Fruit fly (Drosophila melanogaster) whole organism, embryonic: ENCODE data around the gene hyd.

Experiments
- Adf1 ChIP-seq: fragments of 200-800 bp; sonication (Bioruptor generic); IDR thresholded peaks from 2 replicates; pipeline ENCODE4 v1.3.6; 2022; ENCODE audit warnings: missing biosample characterization, missing genetic modification characterization
- Blimp-1 ChIP-seq: fragments of 200-800 bp; sonication (Bioruptor generic); optimal IDR thresholded peaks from 3 replicates; lab custom pipeline; 2018; ENCODE audit warnings: missing biosample characterization, missing genetic modification characterization, mild to moderate bottlenecking, moderate library complexity, missing genetic modification reagents
- CG10209 ChIP-seq: fragments of 200-800 bp; sonication (Bioruptor generic); optimal IDR thresholded peaks from 3 replicates; lab custom pipeline; 2017; ENCODE audit warnings: missing biosample characterization, mild to moderate bottlenecking, missing genetic modification characterization, missing genetic modification reagents
- CG10366 ChIP-seq: fragments of 200-800 bp; sonication (Bioruptor generic); IDR thresholded peaks from 2 replicates; pipeline ENCODE4 v1.3.6; 2022; ENCODE audit warnings: missing biosample characterization, missing genetic modification characterization
- CG12071 ChIP-seq: fragments of 200-800 bp; sonication (Bioruptor generic); optimal IDR thresholded peaks from 3 replicates; lab custom pipeline; 2018; ENCODE audit warnings: missing biosample characterization, mild to moderate bottlenecking, missing genetic modification characterization
- CG15269 ChIP-seq: fragments of 200-800 bp; sonication (Bioruptor generic); optimal IDR thresholded peaks from 2 replicates; lab custom pipeline; 2018; ENCODE audit warnings: missing biosample characterization, mild to moderate bottlenecking, missing genetic modification characterization, moderate library complexity
- CG15696 ChIP-seq: fragments of 200-800 bp; sonication (Bioruptor generic); optimal IDR thresholded peaks from 2 replicates; lab custom pipeline; 2019; ENCODE audit warnings: missing biosample characterization, mild to moderate bottlenecking, missing genetic modification characterization, moderate library complexity
- CG1602 ChIP-seq: fragments of 200-800 bp; sonication (Bioruptor generic); optimal IDR thresholded peaks from 3 replicates; lab custom pipeline; 2016; ENCODE audit warnings: missing biosample characterization, missing genetic modification characterization
- CG1647 ChIP-seq: fragments of 200-800 bp; sonication (Bioruptor generic); optimal IDR thresholded peaks from 3 replicates; lab custom pipeline; 2016; ENCODE audit warnings: missing biosample characterization, missing genetic modification characterization
- CG18011 ChIP-seq: fragments of 200-800 bp; sonication (Bioruptor generic); optimal IDR thresholded peaks from 2 replicates; lab custom pipeline; 2017; ENCODE audit warnings: missing biosample characterization, missing genetic modification characterization, mild to moderate bottlenecking, moderate library complexity, missing genotype
- CG18262 ChIP-seq: fragments of 200-800 bp; optimal IDR thresholded peaks from 3 replicates; lab custom pipeline; 2019; ENCODE audit warnings: missing biosample characterization, mild to moderate bottlenecking, missing genetic modification characterization, moderate library complexity
- CG18599 ChIP-seq: fragments of 200-800 bp; sonication (Bioruptor generic); optimal IDR thresholded peaks from 3 replicates; lab custom pipeline; 2017; ENCODE audit warnings: missing biosample characterization, missing genetic modification characterization, mild to moderate bottlenecking, moderate library complexity, missing genetic modification reagents
- CG2712 ChIP-seq: fragments of 200-800 bp; optimal IDR thresholded peaks from 3 replicates; lab custom pipeline; 2019; ENCODE audit warnings: missing biosample characterization, mild to moderate bottlenecking, missing genetic modification characterization, moderate library complexity
- CG2875 ChIP-seq: fragments of 200-800 bp; sonication (Bioruptor generic); optimal IDR thresholded peaks from 2 replicates; lab custom pipeline; 2017; ENCODE audit warnings: missing biosample characterization, mild to moderate bottlenecking, missing genetic modification characterization, missing genetic modification reagents
- CG42726 ChIP-seq: fragments of 200-800 bp; sonication (Bioruptor generic); IDR thresholded peaks from 2 replicates; pipeline ENCODE4 v1.3.6; 2022; ENCODE audit warnings: missing biosample characterization, missing genetic modification characterization; ENCODE audit not compliant: partially characterized antibody
- CG4730 ChIP-seq: fragments of 200-800 bp; sonication (Bioruptor generic); IDR thresholded peaks from 2 replicates; pipeline ENCODE4 v1.3.6; 2022; ENCODE audit warnings: missing biosample characterization, missing genetic modification characterization
- CG6683 ChIP-seq: fragments of 200-800 bp; sonication (Bioruptor generic); optimal IDR thresholded peaks from 2 replicates; lab custom pipeline; 2017; ENCODE audit warnings: missing biosample characterization, mild to moderate bottlenecking, missing genetic modification characterization, missing genetic modification reagents
- CG6765 ChIP-seq: fragments of 200-800 bp; sonication (Bioruptor generic); optimal IDR thresholded peaks from 3 replicates; lab custom pipeline; 2017; ENCODE audit warnings: missing biosample characterization, mild to moderate bottlenecking, missing genetic modification characterization
- CG8388 ChIP-seq: fragments of 200-800 bp; sonication (Bioruptor generic); optimal IDR thresholded peaks from 2 replicates; lab custom pipeline; 2019; ENCODE audit warnings: missing biosample characterization, mild to moderate bottlenecking, missing genetic modification characterization, moderate library complexity
- CG8478 ChIP-seq: fragments of >200 bp; optimal IDR thresholded peaks from 2 replicates; lab custom pipeline; 2018
- CG8944 ChIP-seq: fragments of 200-800 bp; sonication (Bioruptor generic); optimal IDR thresholded peaks from 3 replicates; lab custom pipeline; 2016; ENCODE audit warnings: missing biosample characterization, missing genetic modification characterization
- Chrac-16 ChIP-seq: fragments of 200-800 bp; sonication (Bioruptor generic); optimal IDR thresholded peaks from 3 replicates; lab custom pipeline; 2016; ENCODE audit warnings: missing biosample characterization, missing genetic modification characterization
- CoRest ChIP-seq: fragments of 200-800 bp; sonication (Bioruptor generic); optimal IDR thresholded peaks from 3 replicates; lab custom pipeline; 2018; ENCODE audit warnings: missing biosample characterization, mild to moderate bottlenecking, missing genetic modification characterization, moderate library complexity
- D19A ChIP-seq: fragments of 200-800 bp; optimal IDR thresholded peaks from 3 replicates; lab custom pipeline; 2019; ENCODE audit warnings: missing biosample characterization, mild to moderate bottlenecking, missing genetic modification characterization, moderate library complexity
- Ets97D ChIP-seq: fragments of 200-800 bp; sonication (Bioruptor generic); optimal IDR thresholded peaks from 3 replicates; lab custom pipeline; 2016; ENCODE audit warnings: missing biosample characterization, missing genetic modification characterization
- Gsc ChIP-seq: fragments of 200-800 bp; sonication (Bioruptor generic); IDR thresholded peaks from 2 replicates; pipeline ENCODE4 v1.3.6; 2022; ENCODE audit warnings: missing biosample characterization, missing genetic modification characterization
- HmgD ChIP-seq: fragments of 200-800 bp; sonication (Bioruptor generic); optimal IDR thresholded peaks from 3 replicates; lab custom pipeline; 2016; ENCODE audit warnings: missing biosample characterization, missing genetic modification characterization
- Max ChIP-seq: fragments of 200-800 bp; sonication (Bioruptor generic); optimal IDR thresholded peaks from 2 replicates; lab custom pipeline; 2016; ENCODE audit warnings: missing biosample characterization, mild to moderate bottlenecking, missing genetic modification characterization
- Myb ChIP-seq: fragments of 200-800 bp; sonication (Bioruptor generic); optimal IDR thresholded peaks from 2 replicates; lab custom pipeline; 2016; ENCODE audit warnings: missing biosample characterization, missing genetic modification characterization
- Nf-YB ChIP-seq: fragments of 200-800 bp; sonication (Bioruptor generic); optimal IDR thresholded peaks from 3 replicates; lab custom pipeline; 2019; ENCODE audit warnings: missing biosample characterization, mild to moderate bottlenecking, missing genetic modification characterization, moderate library complexity
- Rx ChIP-seq: fragments of 200-800 bp; sonication (Bioruptor generic); IDR thresholded peaks from 2 replicates; pipeline ENCODE4 v1.3.6; 2022; ENCODE audit warnings: missing biosample characterization, missing genetic modification characterization
- Sox100B ChIP-seq: fragments of 200-800 bp; sonication (Bioruptor generic); optimal IDR thresholded peaks from 3 replicates; lab custom pipeline; 2018; ENCODE audit warnings: missing biosample characterization, mild to moderate bottlenecking, missing genetic modification characterization
- ato ChIP-seq: fragments of 200-800 bp; sonication (Bioruptor generic); IDR thresholded peaks from 2 replicates; pipeline ENCODE4 v1.3.6; 2022; ENCODE audit warnings: missing biosample characterization, missing genetic modification characterization; ENCODE audit not compliant: partially characterized antibody
- cas ChIP-seq: fragments of 200-800 bp; sonication (Bioruptor generic); IDR thresholded peaks from 2 replicates; pipeline ENCODE4 v1.3.6; 2022; ENCODE audit warnings: missing biosample characterization, missing genetic modification characterization
- cato ChIP-seq: fragments of 200-800 bp; sonication (Bioruptor generic); optimal IDR thresholded peaks from 2 replicates; lab custom pipeline; 2016; ENCODE audit warnings: missing biosample characterization, missing genetic modification characterization, borderline replicate concordance
- ci ChIP-seq: fragments of 200-800 bp; sonication (Bioruptor generic); IDR thresholded peaks from 3 replicates; pipeline ENCODE4 v1.3.6; 2022; ENCODE audit warnings: missing biosample characterization, missing genetic modification characterization
- danr ChIP-seq: fragments of 200-800 bp; sonication (Bioruptor generic); IDR thresholded peaks from 2 replicates; pipeline ENCODE4 v1.3.6; 2022; ENCODE audit warnings: missing biosample characterization, missing genetic modification characterization
- en ChIP-seq: fragments of 200-800 bp; sonication (Bioruptor generic); optimal IDR thresholded peaks from 2 replicates; lab custom pipeline; 2016; ENCODE audit warnings: missing biosample characterization, missing genetic modification characterization
- fd64A ChIP-seq: fragments of 200-800 bp; sonication (Bioruptor generic); optimal IDR thresholded peaks from 3 replicates; lab custom pipeline; 2018; ENCODE audit warnings: missing biosample characterization, mild to moderate bottlenecking, missing genetic modification characterization
- gce ChIP-seq: fragments of 200-800 bp; sonication (Bioruptor generic); IDR thresholded peaks from 3 replicates; pipeline ENCODE4 v1.3.6; 2022; ENCODE audit warnings: missing biosample characterization, missing genetic modification characterization
- gt ChIP-seq: fragments of 200-800 bp; sonication (Bioruptor generic); IDR thresholded peaks from 2 replicates; pipeline ENCODE4 v1.3.6; 2022; ENCODE audit warnings: missing biosample characterization, missing genetic modification characterization
- h ChIP-seq: fragments of >200 bp; optimal IDR thresholded peaks from 2 replicates; lab custom pipeline; 2017
- pita ChIP-seq: fragments of 200-800 bp; sonication (Bioruptor generic); optimal IDR thresholded peaks from 2 replicates; lab custom pipeline; 2017; ENCODE audit warnings: missing biosample characterization, mild to moderate bottlenecking, missing genetic modification characterization
- pros ChIP-seq: fragments of 200-800 bp; sonication (Bioruptor generic); optimal IDR thresholded peaks from 3 replicates; lab custom pipeline; 2019; ENCODE audit warnings: missing biosample characterization, mild to moderate bottlenecking, missing genetic modification characterization, moderate library complexity
- pzg ChIP-seq: fragments of 200-800 bp; sonication (Bioruptor generic); optimal IDR thresholded peaks from 3 replicates; lab custom pipeline; 2018; ENCODE audit warnings: missing biosample characterization, mild to moderate bottlenecking, missing genetic modification characterization, moderate library complexity
- slou ChIP-seq: fragments of 200-800 bp; sonication (Bioruptor generic); optimal IDR thresholded peaks from 3 replicates; lab custom pipeline; 2016; ENCODE audit warnings: missing biosample characterization, missing genetic modification characterization
- stwl ChIP-seq: fragments of 200-800 bp; sonication (Bioruptor generic); optimal IDR thresholded peaks from 3 replicates; lab custom pipeline; 2018; ENCODE audit warnings: missing biosample characterization, mild to moderate bottlenecking, missing genetic modification characterization, moderate library complexity
- tin ChIP-seq: fragments of 200-800 bp; sonication (Bioruptor generic); optimal IDR thresholded peaks from 3 replicates; lab custom pipeline; 2016; ENCODE audit warnings: missing biosample characterization, missing genetic modification characterization
- tx ChIP-seq: fragments of 200-800 bp; sonication (Bioruptor generic); optimal IDR thresholded peaks from 2 replicates; lab custom pipeline; 2016; ENCODE audit warnings: missing biosample characterization, missing genetic modification characterization
- vnd ChIP-seq: fragments of 200-800 bp; sonication (Bioruptor generic); IDR thresholded peaks from 3 replicates; pipeline ENCODE4 v1.3.6; 2022; ENCODE audit warnings: missing biosample characterization, missing genetic modification characterization; ENCODE audit not compliant: partially characterized antibody
- vvl ChIP-seq: fragments of 200-800 bp; sonication (Bioruptor generic); IDR thresholded peaks from 2 replicates; pipeline ENCODE4 v1.3.6; 2022; ENCODE audit warnings: missing biosample characterization, missing genetic modification characterization

hyd gene

dm6 chr3R:9771519-9771972, 46.1 kb upstream of the hyd start, which contains the start of gene CG9471 (continued):
- TF ChIP-seq Myb: peak; percentile 74
- peak; percentile 70 for TF ChIP-seq Ets97D
- TF ChIP-seq gce: peak; percentile 80; the same call in 2 of the 3 replicates
- peak; percentile 94 for TF ChIP-seq ci (GFP tag; lab: Robert Waterston, UW)
- TF ChIP-seq CG42726 (GFP tag; lab: Robert Waterston, UW): no peak
- peak; percentile 76 for TF ChIP-seq CG15696
- peak; percentile 47 for TF ChIP-seq gt (GFP tag; lab: Robert Waterston, UW)
- peak; percentile 90 for TF ChIP-seq CG10209
- no peak for TF ChIP-seq CG8478 (lab: Kevin White, UChicago)
- peak; percentile 93 for TF ChIP-seq CG10366 (GFP tag; lab: Robert Waterston, UW)
- TF ChIP-seq CG8944 (GFP tag; lab: Kevin White, UChicago): peak; percentile 88
- peak; percentile 88 for TF ChIP-seq tin (GFP tag; lab: Kevin White, UChicago)
- peak; percentile 89 for TF ChIP-seq Blimp-1 (GFP tag; lab: Kevin White, UChicago)
- peak; percentile 90 for TF ChIP-seq Rx (GFP tag; lab: Robert Waterston, UW)
- no peak for TF ChIP-seq h
- peak; percentile 70 for TF ChIP-seq Gsc (GFP tag; lab: Robert Waterston, UW)
- TF ChIP-seq pros: no peak
- TF ChIP-seq pzg (GFP tag; lab: Kevin White, UChicago): peak; percentile 54
- no peak for TF ChIP-seq pita (GFP tag; lab: Kevin White, UChicago)
- no peak for TF ChIP-seq ato (GFP tag; lab: Robert Waterston, UW)
- TF ChIP-seq CG1602: peak; percentile 87
- TF ChIP-seq slou (GFP tag; lab: Kevin White, UChicago): peak; percentile 91
- peak; percentile 90 for TF ChIP-seq CG18262 (tag; lab: Kevin White, UChicago)
- TF ChIP-seq HmgD (GFP tag; lab: Kevin White, UChicago): peak; percentile 47
- peak; percentile 89 for TF ChIP-seq CG4730
- TF ChIP-seq D19A (tag; lab: Kevin White, UChicago): peak; percentile 87
- peak; percentile 88 for TF ChIP-seq tx (GFP tag; lab: Kevin White, UChicago)
- TF ChIP-seq vnd (GFP tag; lab: Robert Waterston, UW): no peak
- peak; percentile 33 for TF ChIP-seq stwl (tag; lab: Kevin White, UChicago)
- peak; percentile 88 for TF ChIP-seq CG12071 (GFP tag; lab: Kevin White, UChicago)
- peak; percentile 41 for TF ChIP-seq fd64A (GFP tag; lab: Kevin White, UChicago)
- TF ChIP-seq CG2875: peak; percentile 78
- TF ChIP-seq cato (GFP tag; lab: Kevin White, UChicago): peak; percentile 83
- peak; percentile 97 for TF ChIP-seq CG8388
- TF ChIP-seq Nf-YB (GFP tag; lab: Kevin White, UChicago): peak; percentile 75
- peak; percentile 91 for TF ChIP-seq cas (GFP tag; lab: Robert Waterston, UW)
- TF ChIP-seq Max (GFP tag; lab: Kevin White, UChicago): peak; percentile 86
- TF ChIP-seq CG6683: peak; percentile 85
- peak; percentile 92 for TF ChIP-seq Chrac-16 (GFP tag; lab: Kevin White, UChicago)
- peak; percentile 74 for TF ChIP-seq danr (GFP tag; lab: Robert Waterston, UW)
- peak; percentile 85 for TF ChIP-seq Sox100B (GFP tag; lab: Kevin White, UChicago)
- TF ChIP-seq CG18599: peak; percentile 94
- peak; percentile 72 for TF ChIP-seq CG18011 (GFP tag; lab: Kevin White, UChicago)
- TF ChIP-seq CG1647 (GFP tag; lab: Kevin White, UChicago): peak; percentile 85
- peak; percentile 72 for TF ChIP-seq en (GFP tag; lab: Kevin White, UChicago)
- peak; percentile 91 for TF ChIP-seq CoRest (tag; lab: Kevin White, UChicago)
- TF ChIP-seq CG15269 (tag; lab: Kevin White, UChicago): peak; percentile 95
- TF ChIP-seq CG6765: peak; percentile 88
- TF ChIP-seq Adf1 (GFP tag; lab: Robert Waterston, UW): peak; percentile 71
- TF ChIP-seq CG2712 (tag; lab: Kevin White, UChicago): peak; percentile 92
- TF ChIP-seq vvl: peak; percentile 97
